Fruit fly (Drosophila melanogaster): ENCODE measurements around the gene Alg14.

The Alg14 gene

dm6 chrX:15475367-15475789, 3.4 kb downstream of the Alg14 start, which contains the start of gene mh:
Gene mh (minus strand): TSS chrX:15475400.
- TF ChIP-seq CG8478 (optimal IDR thresholded peaks at IDR 0.05) (no peak), usp (GFP tag; optimal IDR thresholded peaks at IDR 0.05) (no peak), psq (optimal IDR thresholded peaks at IDR 0.05) (no peak), EcR (GFP tag; optimal IDR thresholded peaks at IDR 0.05) (no peak), pan (optimal IDR thresholded peaks at IDR 0.05) (no peak), Dll (optimal IDR thresholded peaks at IDR 0.05) (no peak)

dm6 chrX:15475791-15476190, 3.8 kb downstream of the Alg14 start, which contains the start of gene CG6324:
Gene CG6324 (plus strand): TSS chrX:15476091.
- no peak for TF ChIP-seq psq (optimal IDR thresholded peaks at IDR 0.05)
- TF ChIP-seq EcR (GFP tag; optimal IDR thresholded peaks at IDR 0.05) = no peak
- no peak for TF ChIP-seq CG8478 (optimal IDR thresholded peaks at IDR 0.05)
- TF ChIP-seq Dll (optimal IDR thresholded peaks at IDR 0.05) = no peak
- TF ChIP-seq usp (GFP tag; optimal IDR thresholded peaks at IDR 0.05) = no peak
- no peak for TF ChIP-seq pan (optimal IDR thresholded peaks at IDR 0.05)

dm6 chrX:15482236-15482660, 10.3 kb downstream of the Alg14 start, which contains the start of gene CG6340:
Gene CG6340 (plus strand): TSS chrX:15482374.
- no peak for TF ChIP-seq psq (optimal IDR thresholded peaks at IDR 0.05)
- TF ChIP-seq CG8478 (optimal IDR thresholded peaks at IDR 0.05) = no peak
- TF ChIP-seq pan (optimal IDR thresholded peaks at IDR 0.05) = no peak

DNA sequence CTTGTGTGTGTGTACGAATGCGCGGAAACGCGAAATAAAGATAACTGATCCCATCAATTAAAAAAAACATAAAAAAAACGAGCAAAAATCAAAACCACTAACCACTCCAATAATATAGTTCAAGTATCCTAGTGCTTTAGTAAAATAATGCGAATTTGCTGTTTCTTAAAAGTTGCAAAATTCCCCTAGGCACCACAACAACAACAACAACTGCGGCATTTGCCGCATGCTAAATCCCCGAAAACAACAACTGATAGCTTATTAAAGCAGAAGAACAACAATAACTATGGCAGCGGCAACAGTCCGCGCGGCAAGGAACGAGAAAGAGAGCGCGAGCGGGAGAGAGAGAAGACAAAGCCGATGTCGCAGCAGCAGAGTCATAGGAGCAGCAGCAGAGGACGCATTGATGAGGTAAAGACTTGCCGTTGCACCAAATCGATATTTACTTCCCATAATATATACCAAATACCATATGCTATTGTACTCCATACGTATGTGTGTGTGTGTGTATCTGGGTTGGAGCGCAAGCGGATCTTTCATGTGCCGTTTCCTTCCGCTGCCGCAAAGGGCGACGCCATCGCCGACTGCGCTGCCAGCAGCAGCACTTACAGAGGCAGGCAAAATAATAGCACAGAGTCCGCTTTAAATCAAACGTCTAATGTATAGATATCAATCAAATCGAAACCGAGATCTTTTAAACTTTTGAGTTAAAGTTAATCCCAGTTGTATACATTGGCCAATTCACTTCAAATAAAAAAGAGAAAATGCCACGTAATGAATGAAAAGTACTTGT, 11.2 kb downstream of the Alg14 start:
- TF ChIP-seq psq (optimal IDR thresholded peaks at IDR 0.05) (no peak), Dll (optimal IDR thresholded peaks at IDR 0.05) (peak; percentile 18)

DNA sequence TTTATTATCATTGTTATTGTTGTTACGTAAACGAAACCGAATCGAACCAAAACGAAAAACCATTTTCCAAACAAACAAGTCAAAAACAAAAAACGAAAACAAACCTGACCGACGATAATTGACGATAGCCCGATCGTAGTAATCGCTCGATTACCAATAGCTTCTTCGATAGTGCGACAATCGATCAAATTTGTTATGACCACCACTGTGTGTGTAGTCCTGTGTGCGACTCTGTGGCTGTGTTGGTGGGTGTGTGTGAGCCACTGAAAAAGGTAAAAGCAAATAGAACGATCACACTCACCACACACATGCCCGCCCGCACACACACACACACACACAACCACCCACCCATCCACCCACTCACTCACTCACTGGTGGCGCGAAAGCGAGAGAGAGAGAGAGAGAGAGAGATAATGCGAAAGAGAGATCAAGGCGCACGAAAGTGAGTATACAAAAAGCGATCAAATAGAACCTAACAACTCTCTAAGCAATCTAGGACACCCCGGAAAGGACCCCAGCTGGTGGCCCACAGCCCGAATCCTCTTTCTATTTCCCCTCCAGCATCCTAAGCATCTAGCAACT, 12.6 kb downstream of the Alg14 start:
- TF ChIP-seq psq (optimal IDR thresholded peaks at IDR 0.05) (no peak), pan (optimal IDR thresholded peaks at IDR 0.05) (no peak), EcR (GFP tag; optimal IDR thresholded peaks at IDR 0.05) (no peak), CG8478 (optimal IDR thresholded peaks at IDR 0.05) (no peak), usp (GFP tag; optimal IDR thresholded peaks at IDR 0.05) (no peak), Dll (optimal IDR thresholded peaks at IDR 0.05) (no peak)

DNA sequence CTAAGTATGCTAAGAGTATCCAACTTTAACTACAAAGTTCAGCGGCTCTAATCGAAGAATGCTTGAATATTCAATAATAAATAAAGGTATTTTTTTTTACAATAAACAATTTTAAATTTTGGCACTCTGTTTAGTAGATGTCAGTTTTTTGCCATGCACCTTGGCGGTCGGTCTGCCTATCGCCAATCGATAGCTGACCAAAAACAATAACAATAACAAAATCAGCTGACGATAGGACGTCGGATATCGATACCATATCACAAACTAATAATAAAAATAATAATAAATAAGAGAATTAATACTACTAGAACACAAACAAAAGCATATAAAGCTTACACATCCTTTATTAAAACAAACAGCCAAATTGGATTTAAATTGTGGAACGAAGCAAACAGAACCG, 14.7 kb downstream of the Alg14 start, which contains the start of gene Gmap:
Gmap (plus strand) TSS at position 241 of the 400 bp plus-strand sequence.
- TF ChIP-seq usp (GFP tag; optimal IDR thresholded peaks at IDR 0.05) (no peak), pan (optimal IDR thresholded peaks at IDR 0.05) (no peak), psq (optimal IDR thresholded peaks at IDR 0.05) (no peak), EcR (GFP tag; optimal IDR thresholded peaks at IDR 0.05) (no peak), Dll (optimal IDR thresholded peaks at IDR 0.05) (no peak), CG8478 (optimal IDR thresholded peaks at IDR 0.05) (no peak)

DNA sequence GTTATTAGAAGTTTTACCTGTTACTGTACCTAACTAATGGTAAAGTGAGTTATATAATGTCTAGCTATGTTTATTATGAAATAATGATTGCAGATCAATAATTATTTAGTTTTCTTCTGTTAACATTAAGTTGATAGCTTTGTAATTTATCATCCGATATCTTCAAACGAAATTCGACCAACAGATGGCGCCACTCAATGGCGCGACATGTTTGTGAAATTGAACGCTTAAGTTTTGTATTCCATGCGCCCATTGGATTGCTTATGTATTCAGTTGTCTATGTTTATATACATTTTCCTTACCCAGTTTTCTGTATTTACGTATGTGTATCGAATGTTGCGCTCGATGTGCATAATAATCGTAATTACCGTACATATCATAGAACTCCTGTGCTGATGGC, 18.6 kb downstream of the Alg14 start:
- TF ChIP-seq pan (optimal IDR thresholded peaks at IDR 0.05) (no peak), EcR (GFP tag; optimal IDR thresholded peaks at IDR 0.05) (no peak), usp (GFP tag; optimal IDR thresholded peaks at IDR 0.05) (no peak), Dll (optimal IDR thresholded peaks at IDR 0.05) (no peak), CG8478 (optimal IDR thresholded peaks at IDR 0.05) (no peak), psq (optimal IDR thresholded peaks at IDR 0.05) (no peak)

- no peak for TF ChIP-seq psq (optimal IDR thresholded peaks at IDR 0.05)
Measured at dm6 chrX:15495600-15496379, 23.8 kb downstream of the Alg14 start.

dm6 chrX:15496651-15497409, 24.9 kb downstream of the Alg14 start:
- TF ChIP-seq EcR (GFP tag; optimal IDR thresholded peaks at IDR 0.05) (no peak), Dll (optimal IDR thresholded peaks at IDR 0.05) (no peak), pan (optimal IDR thresholded peaks at IDR 0.05) (no peak), psq (optimal IDR thresholded peaks at IDR 0.05) (no peak), usp (GFP tag; optimal IDR thresholded peaks at IDR 0.05) (no peak), CG8478 (optimal IDR thresholded peaks at IDR 0.05) (no peak)

dm6 chrX:15497440-15498271, 25.7 kb downstream of the Alg14 start:
- TF ChIP-seq CG8478 (optimal IDR thresholded peaks at IDR 0.05) (no peak), pan (optimal IDR thresholded peaks at IDR 0.05) (no peak), usp (GFP tag; optimal IDR thresholded peaks at IDR 0.05) (no peak), Dll (optimal IDR thresholded peaks at IDR 0.05) (no peak), psq (optimal IDR thresholded peaks at IDR 0.05) (no peak), EcR (GFP tag; optimal IDR thresholded peaks at IDR 0.05) (no peak)

dm6 chrX:15498791-15499190, 26.8 kb downstream of the Alg14 start:
- TF ChIP-seq CG8478 (optimal IDR thresholded peaks at IDR 0.05) (no peak), pan (optimal IDR thresholded peaks at IDR 0.05) (no peak), Dll (optimal IDR thresholded peaks at IDR 0.05) (no peak), usp (GFP tag; optimal IDR thresholded peaks at IDR 0.05) (no peak), psq (optimal IDR thresholded peaks at IDR 0.05) (no peak), EcR (GFP tag; optimal IDR thresholded peaks at IDR 0.05) (no peak)
